Worm (Caenorhabditis elegans) whole organism, L4 larva: ENCODE results near the gene Y47D3A.34.

Source experiments
- F10B5.3 ChIP-seq: sonication (generic microtip); optimal IDR thresholded peaks from 2 replicates; lab custom pipeline; 2016; ENCODE audit warnings: mild to moderate bottlenecking, missing genetic modification characterization, missing compliant biosample characterization
- F37D6.2 ChIP-seq: sonication (generic microtip); optimal IDR thresholded peaks from 2 replicates; lab custom pipeline; 2016; ENCODE audit warnings: mild to moderate bottlenecking, missing genetic modification characterization, missing compliant biosample characterization
- F49E8.2 ChIP-seq: sonication (generic microtip); optimal IDR thresholded peaks from 2 replicates; lab custom pipeline; 2016; ENCODE audit warnings: missing compliant biosample characterization, mild to moderate bottlenecking, missing genetic modification characterization, borderline replicate concordance
- R02D3.7 ChIP-seq: fragments of 150-350 bp; sonication (generic microtip); optimal IDR thresholded peaks from 3 replicates; lab custom pipeline; 2014; ENCODE audit warnings: missing biosample characterization, missing genetic modification characterization
- Y5F2A.4 ChIP-seq: fragments of 200-800 bp; sonication (Bioruptor generic); optimal IDR thresholded peaks from 2 replicates; lab custom pipeline; 2018; ENCODE audit warnings: mild to moderate bottlenecking, missing genetic modification characterization, missing compliant biosample characterization
- aha-1 ChIP-seq: fragments of 150-350 bp; peaks from one replicate; lab custom pipeline; 2014; ENCODE audit warnings: missing biosample characterization, missing genetic modification characterization
- aly-2 ChIP-seq: sonication (generic microtip); optimal IDR thresholded peaks from 2 replicates; lab custom pipeline; 2018; ENCODE audit warnings: missing biosample characterization, missing genetic modification characterization
- ama-1 ChIP-seq: fragments of 150-350 bp; optimal IDR thresholded peaks from 2 replicates; lab custom pipeline; 2014; ENCODE audit warnings: inconsistent platforms, mixed read lengths
- arid-1 ChIP-seq: fragments of 200-800 bp; sonication (Bioruptor generic); conservative IDR thresholded peaks from 2 replicates; pipeline ENCODE4 v1.3.6; 2022; ENCODE audit warnings: missing genetic modification reagents, missing genetic modification characterization, missing compliant biosample characterization
- ceh-20 ChIP-seq: fragments of 200-800 bp; sonication (Bioruptor generic); IDR thresholded peaks from 2 replicates; pipeline ENCODE4 v1.3.6; 2022; ENCODE audit warnings: missing genetic modification reagents, missing genetic modification characterization, missing compliant biosample characterization
- ceh-28 ChIP-seq: fragments of 150-350 bp; optimal IDR thresholded peaks from 2 replicates; lab custom pipeline; 2014; ENCODE audit warnings: missing biosample characterization, missing genetic modification reagents, missing genetic modification characterization
- ceh-32 ChIP-seq: sonication (generic microtip); optimal IDR thresholded peaks from 2 replicates; lab custom pipeline; 2016; ENCODE audit warnings: mild to moderate bottlenecking, missing genetic modification characterization, missing compliant biosample characterization; ENCODE audit not compliant: poor library complexity
- cey-2 ChIP-seq: sonication (generic microtip); optimal IDR thresholded peaks from 3 replicates; lab custom pipeline; 2017; ENCODE audit warnings: missing genetic modification characterization, mild to moderate bottlenecking, missing compliant biosample characterization, antibody characterized with exemption, borderline replicate concordance; ENCODE audit not compliant: insufficient read depth
- ctbp-1 ChIP-seq: fragments of 200-800 bp; sonication (Bioruptor generic); IDR thresholded peaks from 2 replicates; pipeline ENCODE4 v1.3.6; 2022; ENCODE audit warnings: missing genetic modification reagents, missing genetic modification characterization, missing compliant biosample characterization
- daf-12 ChIP-seq: fragments of 150-350 bp; optimal IDR thresholded peaks from 2 replicates; lab custom pipeline; 2014; ENCODE audit warnings: missing biosample characterization, missing genetic modification reagents, missing genetic modification characterization
- dmd-8 ChIP-seq: fragments of 200-800 bp; sonication (Bioruptor generic); IDR thresholded peaks from 2 replicates; pipeline ENCODE4 v1.3.6; 2022; ENCODE audit warnings: missing genetic modification characterization, missing compliant biosample characterization
- dve-1 ChIP-seq: sonication (generic microtip); optimal IDR thresholded peaks from 2 replicates; lab custom pipeline; 2017; ENCODE audit warnings: antibody characterized with exemption, mild to moderate bottlenecking, missing genetic modification characterization, missing compliant biosample characterization; ENCODE audit not compliant: insufficient read depth
- egl-43 ChIP-seq: fragments of 200-800 bp; sonication (Bioruptor generic); IDR thresholded peaks from 2 replicates; pipeline ENCODE4 v1.3.6; 2022; ENCODE audit warnings: missing genetic modification reagents, missing genetic modification characterization, missing compliant biosample characterization
- fkh-10 ChIP-seq: fragments of 150-350 bp; optimal IDR thresholded peaks from 2 replicates; lab custom pipeline; 2014; ENCODE audit warnings: missing biosample characterization, missing genetic modification reagents, missing genetic modification characterization
- fos-1 ChIP-seq: fragments of 150-350 bp; optimal IDR thresholded peaks from 2 replicates; lab custom pipeline; 2014; ENCODE audit warnings: missing biosample characterization, missing genetic modification characterization
- hif-1 ChIP-seq, 2 experiments: sonication (generic microtip); optimal IDR thresholded peaks; 2 replicates each; lab custom pipeline; 2016 to 2017; ENCODE audit warnings: missing compliant biosample characterization in 2 of 2, missing genetic modification characterization in 2 of 2, missing genetic modification reagents in 2 of 2, missing genotype in 2 of 2, mild to moderate bottlenecking in 1 of 2
- hlh-11 ChIP-seq: fragments of 200-800 bp; sonication (Bioruptor generic); optimal IDR thresholded peaks from 2 replicates; lab custom pipeline; 2018; ENCODE audit warnings: mild to moderate bottlenecking, missing genetic modification characterization, missing compliant biosample characterization
- hmg-1.1 ChIP-seq: fragments of 200-800 bp; sonication (Bioruptor generic); IDR thresholded peaks from 2 replicates; pipeline ENCODE4 v1.3.6; 2022; ENCODE audit warnings: missing genetic modification reagents, missing genetic modification characterization, missing compliant biosample characterization
- lin-15B ChIP-seq: fragments of 150-350 bp; sonication (generic microtip); optimal IDR thresholded peaks from 3 replicates; lab custom pipeline; 2014; ENCODE audit warnings: missing biosample characterization, missing genetic modification characterization
- lsy-2 ChIP-seq, 2 experiments: fragments of 150-350 bp in 1 of 2; sonication (generic microtip) in 1 of 2; optimal IDR thresholded peaks; 2 replicates each; lab custom pipeline; 2014 to 2017; ENCODE audit warnings: missing biosample characterization in 2 of 2, missing genetic modification characterization in 2 of 2
- mdl-1 ChIP-seq, 2 experiments: fragments of 150-350 bp in 1 of 2; sonication (generic microtip) in 1 of 2; optimal IDR thresholded peaks; 2 replicates each; lab custom pipeline; 2014 to 2017; ENCODE audit warnings: missing biosample characterization in 2 of 2, missing genetic modification characterization in 2 of 2
- mdt-29 ChIP-seq: fragments of 200-800 bp; sonication (Bioruptor generic); IDR thresholded peaks from 2 replicates; pipeline ENCODE4 v1.3.6; 2022; ENCODE audit warnings: missing genetic modification reagents, missing genetic modification characterization, missing compliant biosample characterization
- mep-1 ChIP-seq: fragments of 150-350 bp; sonication (generic microtip); optimal IDR thresholded peaks from 3 replicates; lab custom pipeline; 2014; ENCODE audit warnings: missing biosample characterization, missing genetic modification characterization
- mes-2 ChIP-seq: sonication (generic microtip); optimal IDR thresholded peaks from 2 replicates; lab custom pipeline; 2016; ENCODE audit warnings: missing genotype, mild to moderate bottlenecking, missing genetic modification characterization, missing compliant biosample characterization; ENCODE audit not compliant: poor library complexity, severe bottlenecking
- mxl-3 ChIP-seq: fragments of 200-800 bp; sonication (Bioruptor generic); optimal IDR thresholded peaks from 2 replicates; lab custom pipeline; 2018; ENCODE audit warnings: mild to moderate bottlenecking, missing genetic modification characterization, missing compliant biosample characterization
- nhr-10 ChIP-seq: fragments of 150-350 bp; optimal IDR thresholded peaks from 2 replicates; lab custom pipeline; 2014; ENCODE audit warnings: missing biosample characterization, missing genetic modification characterization
- nhr-11 ChIP-seq: fragments of 150-350 bp; optimal IDR thresholded peaks from 2 replicates; lab custom pipeline; 2014; ENCODE audit warnings: missing biosample characterization, missing genetic modification characterization
- nhr-237 ChIP-seq: sonication (generic microtip); optimal IDR thresholded peaks from 2 replicates; lab custom pipeline; 2017; ENCODE audit warnings: missing biosample characterization, missing genetic modification characterization
- nhr-41 ChIP-seq: fragments of 200-800 bp; sonication (Bioruptor generic); IDR thresholded peaks from 2 replicates; pipeline ENCODE4 v1.3.6; 2022; ENCODE audit warnings: missing genetic modification reagents, missing genetic modification characterization, missing compliant biosample characterization
- nhr-42 ChIP-seq: fragments of 200-800 bp; sonication (Bioruptor generic); IDR thresholded peaks from 2 replicates; pipeline ENCODE4 v1.3.6; 2022; ENCODE audit warnings: missing genetic modification characterization, missing compliant biosample characterization
- nhr-48 ChIP-seq: sonication (generic microtip); optimal IDR thresholded peaks from 2 replicates; lab custom pipeline; 2016; ENCODE audit warnings: mild to moderate bottlenecking, missing genetic modification characterization, missing compliant biosample characterization
- nhr-76 ChIP-seq: fragments of 150-350 bp; optimal IDR thresholded peaks from 2 replicates; lab custom pipeline; 2014; ENCODE audit warnings: missing biosample characterization, missing genetic modification characterization
- php-3 ChIP-seq: fragments of 200-800 bp; sonication (Bioruptor generic); IDR thresholded peaks from 2 replicates; pipeline ENCODE4 v1.3.6; 2022; ENCODE audit warnings: missing genetic modification reagents, missing genetic modification characterization, missing compliant biosample characterization
- rbr-2 ChIP-seq: sonication (generic microtip); optimal IDR thresholded peaks from 2 replicates; lab custom pipeline; 2016; ENCODE audit warnings: missing genotype, missing genetic modification characterization, missing compliant biosample characterization
- skn-1 ChIP-seq: fragments of 150-350 bp; optimal IDR thresholded peaks from 2 replicates; lab custom pipeline; 2014; ENCODE audit warnings: missing biosample characterization, missing genetic modification characterization
- snpc-1.2 ChIP-seq: fragments of 200-800 bp; sonication (Bioruptor generic); IDR thresholded peaks from 2 replicates; pipeline ENCODE4 v1.3.6; 2022; ENCODE audit warnings: missing genetic modification reagents, missing genetic modification characterization, missing compliant biosample characterization
- snpc-4 ChIP-seq: fragments of 150-350 bp; optimal IDR thresholded peaks from 2 replicates; lab custom pipeline; 2014; ENCODE audit warnings: missing biosample characterization, missing genetic modification characterization
- spr-3 ChIP-seq: fragments of 200-800 bp; sonication (Bioruptor generic); optimal IDR thresholded peaks from 2 replicates; lab custom pipeline; 2018; ENCODE audit warnings: mild to moderate bottlenecking, missing genetic modification characterization, missing compliant biosample characterization
- tra-1 ChIP-seq: fragments of 200-800 bp; sonication (Bioruptor generic); IDR thresholded peaks from 2 replicates; pipeline ENCODE4 v1.3.6; 2022; ENCODE audit warnings: missing genetic modification reagents, missing genetic modification characterization, missing compliant biosample characterization
- unc-62 ChIP-seq, 3 experiments: fragments of 150-350 bp in 1 of 3; sonication (generic microtip); optimal IDR thresholded peaks in 2 of 3; peaks in 1 of 3; 1 replicate in 1 of 3; 2 replicates in 2 of 3; lab custom pipeline; 2014 to 2017; ENCODE audit warnings: missing biosample characterization in 3 of 3, missing genetic modification characterization in 3 of 3, missing genetic modification reagents in 3 of 3, missing genotype in 1 of 3
- zfp-2 ChIP-seq: sonication (generic microtip); optimal IDR thresholded peaks from 2 replicates; lab custom pipeline; 2016; ENCODE audit warnings: mild to moderate bottlenecking, missing genetic modification characterization, missing compliant biosample characterization

Y47D3A.34 gene

ce11 chrIII:11208371-11208770 is 26.3 kb downstream of the Y47D3A.34 start:
- TF ChIP-seq ama-1 (no peak), R02D3.7 (tag; lab: Kevin White, UChicago) (no peak), aha-1 (peak; percentile 29), ceh-20 (GFP tag; lab: Robert Waterston, UW) (no peak), dve-1 (no peak)

- TF ChIP-seq nhr-42: no peak
- no peak for TF ChIP-seq daf-12 (tag; lab: Kevin White, UChicago)
- TF ChIP-seq snpc-1.2 (GFP tag; lab: Robert Waterston, UW): no peak
- TF ChIP-seq F49E8.2 (tag; lab: Kevin White, UChicago): no peak
- no peak for TF ChIP-seq snpc-4 (tag; lab: Kevin White, UChicago)
- TF ChIP-seq ctbp-1 (GFP tag; lab: Robert Waterston, UW): no peak
- TF ChIP-seq Y5F2A.4 (GFP tag; lab: Kevin White, UChicago): no peak
- TF ChIP-seq ceh-32 (tag; lab: Kevin White, UChicago): no peak
- no peak for TF ChIP-seq fkh-10 (GFP tag; lab: Kevin White, UChicago)
- TF ChIP-seq nhr-76 (tag; lab: Kevin White, UChicago): no peak
- TF ChIP-seq nhr-41: no peak
- no peak for TF ChIP-seq spr-3
- no peak for TF ChIP-seq php-3 (GFP tag; lab: Robert Waterston, UW)
- no peak for TF ChIP-seq cey-2 (tag; lab: Kevin White, UChicago)
- no peak for TF ChIP-seq nhr-11 (tag; lab: Kevin White, UChicago)
- no peak for TF ChIP-seq mdl-1 (tag; optimal IDR thresholded peaks at IDR 0.05; lab: Kevin White, UChicago)
- TF ChIP-seq lin-15B (tag; lab: Kevin White, UChicago): no peak
- TF ChIP-seq hmg-1.1 (GFP tag; lab: Robert Waterston, UW): no peak
- TF ChIP-seq zfp-2 (tag; lab: Kevin White, UChicago): no peak
- TF ChIP-seq nhr-48 (tag; lab: Kevin White, UChicago): no peak
These were observed 26.8 kb downstream of the Y47D3A.34 start for ce11 chrIII:11207825-11208224.

ce11 chrIII:11206875-11207274 is 27.8 kb downstream of the Y47D3A.34 start:
- TF ChIP-seq skn-1 (no peak), unc-62 (GFP tag; optimal IDR thresholded peaks at IDR 0.05 in 1 of 2; lab: Kevin White, UChicago) (peak in 1 of 2 experiments; percentile 60), unc-62 (tag; optimal IDR thresholded peaks at IDR 0.05; lab: Kevin White, UChicago) (no peak)
- TF ChIP-seq, all 104 proteins: peak for 1

ce11 chrIII:11202992-11203391 is 31.7 kb downstream of the Y47D3A.34 start:
- TF ChIP-seq mes-2 (tag; lab: Kevin White, UChicago) (peak; percentile 11), hif-1 (tag; optimal IDR thresholded peaks at IDR 0.05; lab: Kevin White, UChicago) (peak in 1 of 2 experiments; percentile 34), ceh-20 (GFP tag; lab: Robert Waterston, UW) (peak; percentile 75), F10B5.3 (no peak), tra-1 (GFP tag; lab: Robert Waterston, UW) (peak; percentile 59), lsy-2 (tag; optimal IDR thresholded peaks at IDR 0.05; lab: Kevin White, UChicago) (peak; percentile 22 to 62), nhr-237 (tag; lab: Kevin White, UChicago) (no peak), nhr-10 (no peak), fos-1 (no peak), egl-43 (peak; percentile 63; the same call in 1 of the 2 replicates), F37D6.2 (tag; lab: Kevin White, UChicago) (peak; percentile 42), aly-2 (tag; lab: Kevin White, UChicago) (no peak), nhr-11 (tag; lab: Kevin White, UChicago) (no peak), mep-1 (peak; percentile 72), fkh-10 (GFP tag; lab: Kevin White, UChicago) (peak; percentile 45), dmd-8 (GFP tag; lab: Robert Waterston, UW) (no peak), mdt-29 (GFP tag; lab: Robert Waterston, UW) (no peak), hlh-11 (tag; lab: Kevin White, UChicago) (peak; percentile 64), ceh-28 (tag; lab: Kevin White, UChicago) (no peak), skn-1 (no peak), arid-1 (no peak), mxl-3 (GFP tag; lab: Kevin White, UChicago) (peak; percentile 36), rbr-2 (tag; lab: Kevin White, UChicago) (peak; percentile 36), F49E8.2 (tag; lab: Kevin White, UChicago) (no peak)
